Worm (Caenorhabditis elegans) whole organism, L4/young adult: ENCODE measurements around the gene Y59H11AM.1.

Source experiments
- dao-5 ChIP-seq: sonication (generic microtip); optimal IDR thresholded peaks from 2 replicates; lab custom pipeline; 2016; ENCODE audit warnings: missing genotype, missing genetic modification characterization, moderate library complexity, missing compliant biosample characterization
- him-1 ChIP-seq: sonication (generic microtip); optimal IDR thresholded peaks from 2 replicates; lab custom pipeline; 2016; ENCODE audit warnings: missing genotype, missing genetic modification reagents, missing genetic modification characterization, missing compliant biosample characterization

- TF ChIP-seq dao-5 (no peak), him-1 (no peak)
Observed at ce11 chrIV:8597504-8597903, 26.3 kb downstream of the Y59H11AM.1 start.
